Fruit fly (Drosophila melanogaster) whole organism, embryonic: ENCODE measurements around the gene Tlk.

Experiments used
- CG1024 ChIP-seq: fragments of 200-800 bp; sonication (Bioruptor generic); IDR thresholded peaks from 2 replicates; pipeline ENCODE4 v1.3.6; 2022; ENCODE audit warnings: missing biosample characterization, missing genetic modification characterization
- CG12769 ChIP-seq: fragments of 200-800 bp; sonication (Bioruptor generic); optimal IDR thresholded peaks from 2 replicates; lab custom pipeline; 2019; ENCODE audit warnings: missing biosample characterization, mild to moderate bottlenecking, missing genetic modification characterization, moderate library complexity
- CG13624 ChIP-seq: fragments of 200-800 bp; sonication (Bioruptor generic); optimal IDR thresholded peaks from 2 replicates; lab custom pipeline; 2016; ENCODE audit warnings: missing biosample characterization, missing genetic modification characterization
- CG14441 ChIP-seq: fragments of 200-800 bp; sonication (Bioruptor generic); IDR thresholded peaks from 2 replicates; pipeline ENCODE4 v1.3.6; 2022; ENCODE audit warnings: missing biosample characterization, missing genetic modification characterization
- CG15514 ChIP-seq: fragments of 200-800 bp; sonication (Bioruptor generic); optimal IDR thresholded peaks from 3 replicates; lab custom pipeline; 2017; ENCODE audit warnings: missing biosample characterization, missing genetic modification characterization, mild to moderate bottlenecking, moderate library complexity, missing genetic modification reagents
- CG16863 ChIP-seq: fragments of 200-800 bp; sonication (Bioruptor generic); optimal IDR thresholded peaks from 3 replicates; lab custom pipeline; 2016; ENCODE audit warnings: missing biosample characterization, missing genetic modification characterization
- CG1792 ChIP-seq: fragments of 200-800 bp; sonication (Bioruptor generic); optimal IDR thresholded peaks from 2 replicates; lab custom pipeline; 2016; ENCODE audit warnings: missing biosample characterization, missing genetic modification characterization
- CG30020 ChIP-seq: fragments of 200-800 bp; optimal IDR thresholded peaks from 2 replicates; lab custom pipeline; 2019; ENCODE audit warnings: missing biosample characterization, mild to moderate bottlenecking, missing genetic modification characterization, moderate library complexity
- CG34224 ChIP-seq: fragments of 200-800 bp; sonication (Bioruptor generic); IDR thresholded peaks from 3 replicates; pipeline ENCODE4 v1.3.6; 2022; ENCODE audit warnings: missing biosample characterization, missing genetic modification characterization; ENCODE audit not compliant: partially characterized antibody
- CG43689 ChIP-seq: fragments of 200-800 bp; sonication (Bioruptor generic); IDR thresholded peaks from 2 replicates; pipeline ENCODE4 v1.3.6; 2022; ENCODE audit warnings: missing biosample characterization, missing genetic modification characterization
- CG4424 ChIP-seq: fragments of 200-800 bp; sonication (Bioruptor generic); optimal IDR thresholded peaks from 3 replicates; lab custom pipeline; 2016; ENCODE audit warnings: missing biosample characterization, missing genetic modification characterization
- CG4820 ChIP-seq: fragments of 200-800 bp; sonication (Bioruptor generic); optimal IDR thresholded peaks from 3 replicates; lab custom pipeline; 2016; ENCODE audit warnings: missing biosample characterization, missing genetic modification characterization
- CG6272 ChIP-seq: fragments of 200-800 bp; sonication (Bioruptor generic); IDR thresholded peaks from 2 replicates; pipeline ENCODE4 v1.3.6; 2022; ENCODE audit warnings: missing biosample characterization, missing genetic modification characterization
- CG6689 ChIP-seq: fragments of 200-800 bp; sonication (Bioruptor generic); IDR thresholded peaks from 2 replicates; pipeline ENCODE4 v1.3.6; 2022; ENCODE audit warnings: missing biosample characterization, missing genetic modification characterization
- CG9437 ChIP-seq: fragments of 200-800 bp; sonication (Bioruptor generic); optimal IDR thresholded peaks from 2 replicates; lab custom pipeline; 2018; ENCODE audit warnings: missing biosample characterization, mild to moderate bottlenecking, missing genetic modification characterization
- CkIIα-i1 ChIP-seq: fragments of 200-800 bp; sonication (Bioruptor generic); IDR thresholded peaks from 2 replicates; pipeline ENCODE4 v1.3.6; 2022; ENCODE audit warnings: missing biosample characterization, missing genetic modification characterization
- Dll ChIP-seq: fragments of 200-800 bp; sonication (Bioruptor generic); IDR thresholded peaks from 4 replicates; pipeline ENCODE4 v1.3.6; 2022; ENCODE audit warnings: missing biosample characterization, missing genetic modification characterization; ENCODE audit not compliant: partially characterized antibody
- Fer2 ChIP-seq: fragments of 200-800 bp; sonication (Bioruptor generic); optimal IDR thresholded peaks from 2 replicates; lab custom pipeline; 2018; ENCODE audit warnings: missing biosample characterization, mild to moderate bottlenecking, missing genetic modification characterization, moderate library complexity
- Gsc ChIP-seq: fragments of 200-800 bp; sonication (Bioruptor generic); IDR thresholded peaks from 2 replicates; pipeline ENCODE4 v1.3.6; 2022; ENCODE audit warnings: missing biosample characterization, missing genetic modification characterization
- Hand ChIP-seq: fragments of 200-800 bp; sonication (Bioruptor generic); optimal IDR thresholded peaks from 2 replicates; lab custom pipeline; 2017; ENCODE audit warnings: mild to moderate bottlenecking, missing biosample characterization, missing genetic modification reagents, missing genetic modification characterization
- Jarid2 ChIP-seq: fragments of 200-800 bp; sonication (Bioruptor generic); optimal IDR thresholded peaks from 3 replicates; lab custom pipeline; 2017; ENCODE audit warnings: mild to moderate bottlenecking, missing biosample characterization, missing genetic modification reagents, missing genetic modification characterization
- Mad ChIP-seq: fragments of 200-800 bp; sonication (Bioruptor generic); optimal IDR thresholded peaks from 2 replicates; lab custom pipeline; 2016; ENCODE audit warnings: missing biosample characterization, missing genetic modification characterization
- NC2α ChIP-seq: fragments of 200-800 bp; sonication (Bioruptor generic); optimal IDR thresholded peaks from 2 replicates; lab custom pipeline; 2016; ENCODE audit warnings: missing biosample characterization, missing genetic modification characterization
- Ptx1 ChIP-seq: fragments of 200-800 bp; sonication (Bioruptor generic); IDR thresholded peaks from 2 replicates; pipeline ENCODE4 v1.3.6; 2022; ENCODE audit warnings: missing biosample characterization, missing genetic modification characterization
- Six4 ChIP-seq: fragments of 200-800 bp; sonication (Bioruptor generic); optimal IDR thresholded peaks from 2 replicates; lab custom pipeline; 2016; ENCODE audit warnings: missing biosample characterization, missing genetic modification characterization
- Sox102F ChIP-seq: fragments of 200-800 bp; sonication (Bioruptor generic); optimal IDR thresholded peaks from 2 replicates; lab custom pipeline; 2018; ENCODE audit warnings: missing biosample characterization, mild to moderate bottlenecking, missing genetic modification characterization, moderate library complexity
- Stat92E ChIP-seq, 3 experiments: fragments of >200 bp in 2 of 3; fragments of 200-800 bp in 1 of 3; sonication (Bioruptor generic) in 1 of 3; optimal IDR thresholded peaks; 2 replicates each; lab custom pipeline; 2017 to 2019; ENCODE audit warnings: missing biosample characterization in 3 of 3, missing genetic modification characterization in 3 of 3, mild to moderate bottlenecking in 1 of 3, moderate library complexity in 1 of 3
- Tbp ChIP-seq: fragments of >200 bp; optimal IDR thresholded peaks from 2 replicates; lab custom pipeline; 2018; ENCODE audit warnings: missing biosample characterization, missing genetic modification characterization
- Xrp1 ChIP-seq: fragments of 200-800 bp; sonication (Bioruptor generic); IDR thresholded peaks from 2 replicates; pipeline ENCODE4 v1.3.6; 2022; ENCODE audit warnings: missing biosample characterization, missing genetic modification characterization
- YL-1 ChIP-seq: fragments of 200-800 bp; sonication (Bioruptor generic); optimal IDR thresholded peaks from 3 replicates; lab custom pipeline; 2017; ENCODE audit warnings: missing biosample characterization, mild to moderate bottlenecking, missing genetic modification characterization
- cad ChIP-seq: fragments of >200 bp; optimal IDR thresholded peaks from 2 replicates; lab custom pipeline; 2017; ENCODE audit warnings: missing biosample characterization, missing genetic modification characterization
- cwo ChIP-seq: fragments of 200-800 bp; sonication (Bioruptor generic); optimal IDR thresholded peaks from 3 replicates; lab custom pipeline; 2017; ENCODE audit warnings: missing biosample characterization, missing genetic modification characterization, mild to moderate bottlenecking, moderate library complexity, missing genetic modification reagents
- disco-r ChIP-seq: fragments of 200-800 bp; sonication (Bioruptor generic); optimal IDR thresholded peaks from 2 replicates; lab custom pipeline; 2016; ENCODE audit warnings: missing biosample characterization, missing genetic modification characterization
- dmrt11E ChIP-seq: fragments of 200-800 bp; sonication (Bioruptor generic); optimal IDR thresholded peaks from 3 replicates; lab custom pipeline; 2018; ENCODE audit warnings: missing biosample characterization, mild to moderate bottlenecking, missing genetic modification characterization, moderate library complexity
- emc ChIP-seq: fragments of 200-800 bp; sonication (Bioruptor generic); optimal IDR thresholded peaks from 2 replicates; lab custom pipeline; 2016; ENCODE audit warnings: missing biosample characterization, missing genetic modification characterization
- eyg ChIP-seq: fragments of 200-800 bp; sonication (Bioruptor generic); optimal IDR thresholded peaks from 3 replicates; lab custom pipeline; 2016; ENCODE audit warnings: missing biosample characterization, missing genetic modification characterization
- fd3F ChIP-seq: fragments of 200-800 bp; sonication (Bioruptor generic); optimal IDR thresholded peaks from 2 replicates; lab custom pipeline; 2018; ENCODE audit warnings: missing biosample characterization, mild to moderate bottlenecking, missing genetic modification characterization, moderate library complexity
- fd96Cb ChIP-seq: fragments of 200-800 bp; sonication (Bioruptor generic); optimal IDR thresholded peaks from 2 replicates; lab custom pipeline; 2018; ENCODE audit warnings: missing biosample characterization, mild to moderate bottlenecking, missing genetic modification characterization, moderate library complexity
- inv ChIP-seq: fragments of 200-800 bp; sonication (Bioruptor generic); IDR thresholded peaks from 2 replicates; pipeline ENCODE4 v1.3.6; 2022; ENCODE audit warnings: missing biosample characterization, missing genetic modification characterization; ENCODE audit not compliant: partially characterized antibody
- lmd ChIP-seq: fragments of 200-800 bp; sonication (Bioruptor generic); IDR thresholded peaks from 2 replicates; pipeline ENCODE4 v1.3.6; 2022; ENCODE audit warnings: missing biosample characterization, missing genetic modification characterization
- mam ChIP-seq: fragments of 200-800 bp; sonication (Bioruptor generic); optimal IDR thresholded peaks from 3 replicates; lab custom pipeline; 2016; ENCODE audit warnings: missing biosample characterization, missing genetic modification characterization
- p53 ChIP-seq: fragments of 200-800 bp; sonication (Bioruptor generic); optimal IDR thresholded peaks from 2 replicates; lab custom pipeline; 2016; ENCODE audit warnings: missing biosample characterization, missing genetic modification characterization
- pfk ChIP-seq: fragments of 200-800 bp; sonication (Bioruptor generic); optimal IDR thresholded peaks from 2 replicates; lab custom pipeline; 2018; ENCODE audit warnings: missing biosample characterization, mild to moderate bottlenecking, missing genetic modification characterization, moderate library complexity
- pzg ChIP-seq: fragments of 200-800 bp; sonication (Bioruptor generic); optimal IDR thresholded peaks from 3 replicates; lab custom pipeline; 2018; ENCODE audit warnings: missing biosample characterization, mild to moderate bottlenecking, missing genetic modification characterization, moderate library complexity
- salm ChIP-seq: fragments of 200-800 bp; sonication (Bioruptor generic); optimal IDR thresholded peaks from 2 replicates; lab custom pipeline; 2018; ENCODE audit warnings: missing biosample characterization, mild to moderate bottlenecking, missing genetic modification characterization
- sc ChIP-seq, 3 experiments: fragments of >200 bp in 2 of 3; fragments of 200-800 bp in 1 of 3; sonication (Bioruptor generic) in 1 of 3; optimal IDR thresholded peaks; 2 replicates in 2 of 3; 3 replicates in 1 of 3; lab custom pipeline; 2017; ENCODE audit warnings: mild to moderate bottlenecking in 1 of 3, missing biosample characterization in 1 of 3, missing genetic modification characterization in 1 of 3, missing genetic modification reagents in 1 of 3
- sim ChIP-seq: fragments of 200-800 bp; sonication (Bioruptor generic); IDR thresholded peaks from 2 replicates; pipeline ENCODE4 v1.3.6; 2022; ENCODE audit warnings: missing biosample characterization, missing genetic modification characterization
- stc ChIP-seq: fragments of 200-800 bp; sonication (Bioruptor generic); IDR thresholded peaks from 2 replicates; pipeline ENCODE4 v1.3.6; 2022; ENCODE audit warnings: missing biosample characterization, missing genetic modification characterization
- twi ChIP-seq: fragments of 200-800 bp; optimal IDR thresholded peaks from 2 replicates; lab custom pipeline; 2019; ENCODE audit warnings: missing biosample characterization, mild to moderate bottlenecking, missing genetic modification characterization, moderate library complexity
- z ChIP-seq: fragments of 200-800 bp; sonication (Bioruptor generic); IDR thresholded peaks from 3 replicates; pipeline ENCODE4 v1.3.6; 2022; ENCODE audit warnings: missing biosample characterization, missing genetic modification characterization

Gene Tlk

DNA sequence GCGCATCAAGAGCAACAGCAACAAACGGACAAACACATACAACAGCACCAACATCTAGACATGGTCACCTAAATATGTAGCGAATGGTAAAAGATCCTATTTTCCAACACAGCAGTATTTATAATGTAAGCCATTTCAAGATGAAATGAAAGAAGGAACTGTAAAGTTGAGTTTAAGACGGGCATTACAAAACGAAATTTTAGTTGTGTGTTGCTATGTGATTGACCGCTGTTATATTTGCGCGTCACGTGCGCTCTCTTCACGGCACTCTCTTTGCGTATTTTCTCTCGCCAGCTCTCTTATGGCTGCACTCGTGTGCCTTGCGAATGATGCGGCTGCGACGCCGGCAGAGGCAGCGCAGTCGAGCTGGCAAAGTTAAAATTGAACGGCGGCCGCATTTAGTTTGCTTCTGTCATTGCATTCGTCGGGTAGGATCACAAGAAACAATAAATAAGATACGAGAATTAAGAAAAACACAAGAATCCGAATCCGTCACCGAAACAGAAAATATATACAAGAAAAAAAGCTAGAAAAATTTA, 31.9 kb upstream of the Tlk start (continued):
- TF ChIP-seq Jarid2 (GFP tag; lab: Kevin White, UChicago) = peak; percentile 14
- no peak for TF ChIP-seq CG30020 (tag; lab: Kevin White, UChicago)
- TF ChIP-seq CG6272 (GFP tag; lab: Robert Waterston, UW) = peak; percentile 36; the same call in 1 of the 2 replicates
- TF ChIP-seq Stat92E (GFP tag; optimal IDR thresholded peaks at IDR 0.05; lab: Kevin White, UChicago) = no peak
- TF ChIP-seq CG15514 (GFP tag; lab: Kevin White, UChicago) = no peak
- TF ChIP-seq sc (optimal IDR thresholded peaks at IDR 0.05; lab: Kevin White, UChicago) = no peak
- peak; percentile 62 for TF ChIP-seq sc (GFP tag; optimal IDR thresholded peaks at IDR 0.05; lab: Kevin White, UChicago)
- peak; percentile 71 for TF ChIP-seq CG16863
- TF ChIP-seq twi (tag; lab: Kevin White, UChicago) = peak; percentile 5
- TF ChIP-seq pfk (GFP tag; lab: Kevin White, UChicago) = no peak
- peak; percentile 55 for TF ChIP-seq salm (tag; lab: Kevin White, UChicago)
- no peak for TF ChIP-seq z (GFP tag; lab: Robert Waterston, UW)
- no peak for TF ChIP-seq Hand (GFP tag; lab: Kevin White, UChicago)
- TF ChIP-seq stc (GFP tag; lab: Robert Waterston, UW) = peak; percentile 77
- TF ChIP-seq Tbp (GFP tag; lab: Kevin White, UChicago) = no peak
- TF ChIP-seq CG14441 (GFP tag; lab: Robert Waterston, UW) = peak; percentile 67
- no peak for TF ChIP-seq fd3F
- TF ChIP-seq Ptx1 (GFP tag; lab: Robert Waterston, UW) = peak; percentile 71
- TF ChIP-seq CG13624 (GFP tag; lab: Kevin White, UChicago) = peak; percentile 58
- no peak for TF ChIP-seq NC2α
- peak; percentile 57 for TF ChIP-seq CG12769
- TF ChIP-seq Mad (GFP tag; lab: Kevin White, UChicago) = peak; percentile 12
- TF ChIP-seq CG4424 (GFP tag; lab: Kevin White, UChicago) = peak; percentile 64
- peak; percentile 49 for TF ChIP-seq eyg (GFP tag; lab: Kevin White, UChicago)
- no peak for TF ChIP-seq CG1792 (GFP tag; lab: Kevin White, UChicago)
- peak; percentile 61 for TF ChIP-seq CG6689 (GFP tag; lab: Robert Waterston, UW)
- TF ChIP-seq mam (GFP tag; lab: Kevin White, UChicago) = peak; percentile 35
- TF ChIP-seq CG9437 (GFP tag; lab: Kevin White, UChicago) = peak; percentile 31
- peak; percentile 85 for TF ChIP-seq Xrp1 (GFP tag; lab: Robert Waterston, UW)
- TF ChIP-seq disco-r (GFP tag; lab: Kevin White, UChicago) = peak; percentile 34
- peak; percentile 62 for TF ChIP-seq sim (GFP tag; lab: Robert Waterston, UW)
- no peak for TF ChIP-seq YL-1
- no peak for TF ChIP-seq pzg (GFP tag; lab: Kevin White, UChicago)
- TF ChIP-seq Six4 (GFP tag; lab: Kevin White, UChicago) = peak; percentile 52
- peak; percentile 32; the same call in 1 of the 2 replicates for TF ChIP-seq CG1024
- peak; percentile 48 for TF ChIP-seq CG4820 (GFP tag; lab: Kevin White, UChicago)
- no peak for TF ChIP-seq CG43689 (GFP tag; lab: Robert Waterston, UW)
- peak; percentile 71 for TF ChIP-seq Sox102F (GFP tag; lab: Kevin White, UChicago)
- peak; percentile 18; the same call in 1 of the 3 replicates for TF ChIP-seq CG34224
- TF ChIP-seq Dll (GFP tag; lab: Robert Waterston, UW) = no peak
- TF ChIP-seq Fer2 (tag; lab: Kevin White, UChicago) = no peak
- TF ChIP-seq cwo (GFP tag; lab: Kevin White, UChicago) = peak; percentile 80
- TF ChIP-seq p53 = no peak
- TF ChIP-seq fd96Cb (tag; lab: Kevin White, UChicago) = peak; percentile 74
- TF ChIP-seq emc (GFP tag; lab: Kevin White, UChicago) = no peak
- no peak for TF ChIP-seq cad (GFP tag; lab: Kevin White, UChicago)
- no peak for TF ChIP-seq inv (GFP tag; lab: Robert Waterston, UW)
- no peak for TF ChIP-seq CkIIα-i1 (GFP tag; lab: Robert Waterston, UW)
- peak; percentile 71 for TF ChIP-seq dmrt11E
- TF ChIP-seq lmd (GFP tag; lab: Robert Waterston, UW) = peak; percentile 59
- no peak for TF ChIP-seq Gsc (GFP tag; lab: Robert Waterston, UW)
